Worm (Caenorhabditis elegans) whole organism, L4/young adult: ENCODE data around the gene nspe-5.

Experiments used
- W03F9.2 ChIP-seq: fragments of 150-350 bp; optimal IDR thresholded peaks from 2 replicates; lab custom pipeline; 2014; ENCODE audit warnings: missing biosample characterization, missing genetic modification characterization
- dao-5 ChIP-seq: sonication (generic microtip); optimal IDR thresholded peaks from 2 replicates; lab custom pipeline; 2016; ENCODE audit warnings: missing genotype, missing genetic modification characterization, moderate library complexity, missing compliant biosample characterization

ce11 chrII:12619288-12619687, 9.4 kb upstream of the nspe-5 start, which contains the start of gene nspe-2:
- TF ChIP-seq W03F9.2 (tag; lab: Kevin White, UChicago), result no peak
- TF ChIP-seq dao-5 (tag; lab: Kevin White, UChicago), result no peak
